Worm (Caenorhabditis elegans) whole organism, early embryonic: ENCODE data around the gene col-69.

Experiments
- B0310.2 ChIP-seq: sonication (generic microtip); optimal IDR thresholded peaks from 2 replicates; lab custom pipeline; 2016; ENCODE audit warnings: mild to moderate bottlenecking, missing genetic modification characterization, missing compliant biosample characterization
- F13C5.2 ChIP-seq: sonication (generic microtip); optimal IDR thresholded peaks from 2 replicates; lab custom pipeline; 2017; ENCODE audit warnings: mild to moderate bottlenecking, missing genetic modification characterization, inconsistent platforms, missing compliant biosample characterization
- aly-1 ChIP-seq: sonication (generic microtip); optimal IDR thresholded peaks from 2 replicates; lab custom pipeline; 2016; ENCODE audit warnings: missing genetic modification characterization, missing compliant biosample characterization
- ama-1 ChIP-seq: fragments of 150-350 bp; optimal IDR thresholded peaks from 2 replicates; lab custom pipeline; 2014
- ceh-13 ChIP-seq: fragments of 200-800 bp; sonication (Bioruptor generic); optimal IDR thresholded peaks from 2 replicates; lab custom pipeline; 2018; ENCODE audit warnings: mild to moderate bottlenecking, missing genetic modification characterization, missing compliant biosample characterization
- ceh-36 ChIP-seq: sonication (generic microtip); optimal IDR thresholded peaks from 2 replicates; lab custom pipeline; 2016; ENCODE audit warnings: missing genetic modification characterization, inconsistent platforms, missing compliant biosample characterization
- ets-7 ChIP-seq: sonication (generic microtip); optimal IDR thresholded peaks from 2 replicates; lab custom pipeline; 2016; ENCODE audit warnings: missing genotype, missing genetic modification characterization, missing compliant biosample characterization
- flt-1 ChIP-seq: fragments of 200-800 bp; sonication (Bioruptor generic); IDR thresholded peaks from 2 replicates; pipeline ENCODE4 v1.3.6; 2022; ENCODE audit warnings: missing genetic modification characterization, missing compliant biosample characterization
- hmbx-1 ChIP-seq: sonication (generic microtip); optimal IDR thresholded peaks from 2 replicates; lab custom pipeline; 2016; ENCODE audit warnings: mild to moderate bottlenecking, missing genetic modification characterization, missing compliant biosample characterization
- hmg-4 ChIP-seq: fragments of 200-800 bp; sonication (Bioruptor generic); optimal IDR thresholded peaks from 2 replicates; lab custom pipeline; 2018; ENCODE audit warnings: mild to moderate bottlenecking, missing genetic modification characterization, missing compliant biosample characterization
- hnd-1 ChIP-seq: sonication (generic microtip); optimal IDR thresholded peaks from 2 replicates; lab custom pipeline; 2016; ENCODE audit warnings: missing genetic modification characterization, missing compliant biosample characterization
- pes-1 ChIP-seq: fragments of 200-800 bp; sonication (Bioruptor generic); IDR thresholded peaks from 2 replicates; pipeline ENCODE4 v1.3.6; 2022; ENCODE audit warnings: missing genetic modification reagents, missing genetic modification characterization, missing compliant biosample characterization
- scrt-1 ChIP-seq: fragments of 200-800 bp; sonication (Bioruptor generic); IDR thresholded peaks from 2 replicates; pipeline ENCODE4 v1.3.6; 2022; ENCODE audit warnings: missing genetic modification characterization, missing compliant biosample characterization
- sea-1 ChIP-seq: fragments of 200-800 bp; sonication (Bioruptor generic); conservative IDR thresholded peaks from 2 replicates; pipeline ENCODE4 v1.3.6; 2022; ENCODE audit warnings: missing genetic modification characterization, missing compliant biosample characterization
- tbx-11 ChIP-seq: fragments of 200-800 bp; sonication (Bioruptor generic); IDR thresholded peaks from 2 replicates; pipeline ENCODE4 v1.3.6; 2022; ENCODE audit warnings: missing genetic modification characterization, missing compliant biosample characterization
- tbx-37 ChIP-seq: fragments of 200-800 bp; sonication (Bioruptor generic); conservative IDR thresholded peaks from 2 replicates; pipeline ENCODE4 v1.3.6; 2022; ENCODE audit warnings: missing genetic modification reagents, missing genetic modification characterization, missing compliant biosample characterization
- tra-4 ChIP-seq: sonication (generic microtip); optimal IDR thresholded peaks from 2 replicates; lab custom pipeline; 2017; ENCODE audit warnings: missing genetic modification characterization, missing compliant biosample characterization

The col-69 gene

DNA sequence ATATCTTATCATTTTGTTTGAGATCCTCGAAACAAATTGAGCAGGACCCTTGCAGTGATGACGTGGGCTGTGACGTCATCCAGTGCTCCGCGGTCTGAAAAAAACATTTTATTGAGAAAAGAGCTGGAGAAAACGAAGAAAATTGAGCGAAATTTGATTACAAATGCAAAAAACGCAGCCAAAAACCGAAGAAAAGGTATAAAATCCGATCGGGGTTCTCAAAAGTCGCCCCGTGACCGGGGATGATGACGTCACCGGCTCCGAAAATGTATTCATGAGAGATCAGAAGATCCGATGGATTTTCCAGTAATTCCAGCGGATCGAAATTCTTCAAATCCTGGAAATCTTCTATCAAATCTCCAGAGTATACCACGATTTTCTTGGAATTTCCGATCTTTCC lies 23.1 kb downstream of the col-69 start, which contains the start of gene trul-1:
Gene trul-1 (minus strand): TSS at position 101 of the 400 bp plus-strand sequence.
- TF ChIP-seq ama-1, result no peak
- no peak for TF ChIP-seq hmg-4 (GFP tag; lab: Kevin White, UChicago)
- TF ChIP-seq hmbx-1, result no peak
- no peak for TF ChIP-seq flt-1 (GFP tag; lab: Robert Waterston, UW)
- no peak for TF ChIP-seq ceh-13 (GFP tag; lab: Kevin White, UChicago)
- no peak for TF ChIP-seq F13C5.2 (tag; lab: Kevin White, UChicago)
- TF ChIP-seq ets-7 (tag; lab: Kevin White, UChicago), result no peak
- no peak for TF ChIP-seq hnd-1 (tag; lab: Kevin White, UChicago)
- no peak for TF ChIP-seq B0310.2 (tag; lab: Kevin White, UChicago)
- TF ChIP-seq tbx-37, result no peak
- no peak for TF ChIP-seq aly-1 (tag; lab: Kevin White, UChicago)
- TF ChIP-seq tra-4 (tag; lab: Kevin White, UChicago), result no peak
- no peak for TF ChIP-seq scrt-1 (GFP tag; lab: Robert Waterston, UW)
- TF ChIP-seq ceh-36 (tag; lab: Kevin White, UChicago), result no peak
- no peak for TF ChIP-seq pes-1 (GFP tag; lab: Robert Waterston, UW)
- TF ChIP-seq sea-1 (GFP tag; lab: Robert Waterston, UW), result no peak
- TF ChIP-seq tbx-11 (GFP tag; lab: Robert Waterston, UW), result no peak

DNA sequence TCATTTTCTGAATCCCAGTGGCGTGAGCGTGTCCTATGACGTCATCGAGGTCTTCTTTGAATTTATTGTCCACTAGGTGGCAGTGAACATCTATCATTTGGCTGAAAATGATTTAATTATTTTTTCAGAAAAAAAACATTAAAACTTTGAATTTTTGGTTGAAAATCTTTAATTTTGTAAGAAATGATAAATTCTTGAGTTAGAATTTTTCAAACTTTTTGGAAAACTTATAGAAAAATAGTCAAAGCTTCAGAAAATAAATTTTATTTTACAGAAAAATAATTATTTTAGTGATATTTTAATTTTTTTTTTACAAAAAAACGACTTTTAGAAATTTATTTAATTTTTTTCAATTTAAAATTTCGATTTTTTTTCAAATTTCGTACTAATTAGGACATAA lies 26.9 kb downstream of the col-69 start, which contains the start of gene B0432.8:
Gene B0432.8 (minus strand): TSS at position 101 of the 400 bp plus-strand sequence.
- TF ChIP-seq ceh-13 (GFP tag; lab: Kevin White, UChicago), result no peak
- no peak for TF ChIP-seq scrt-1 (GFP tag; lab: Robert Waterston, UW)
- TF ChIP-seq tbx-37, result no peak
- no peak for TF ChIP-seq tra-4 (tag; lab: Kevin White, UChicago)
- TF ChIP-seq hnd-1 (tag; lab: Kevin White, UChicago), result no peak
- no peak for TF ChIP-seq tbx-11 (GFP tag; lab: Robert Waterston, UW)
- no peak for TF ChIP-seq aly-1 (tag; lab: Kevin White, UChicago)
- no peak for TF ChIP-seq hmbx-1
- TF ChIP-seq sea-1 (GFP tag; lab: Robert Waterston, UW), result no peak
- TF ChIP-seq pes-1 (GFP tag; lab: Robert Waterston, UW), result no peak

- TF ChIP-seq aly-1 (tag; lab: Kevin White, UChicago) (no peak), ets-7 (tag; lab: Kevin White, UChicago) (no peak), tbx-37 (no peak), ceh-36 (tag; lab: Kevin White, UChicago) (no peak), scrt-1 (GFP tag; lab: Robert Waterston, UW) (no peak), F13C5.2 (tag; lab: Kevin White, UChicago) (no peak), hmbx-1 (no peak), flt-1 (GFP tag; lab: Robert Waterston, UW) (no peak), B0310.2 (tag; lab: Kevin White, UChicago) (no peak), hnd-1 (tag; lab: Kevin White, UChicago) (no peak), hmg-4 (GFP tag; lab: Kevin White, UChicago) (no peak), tra-4 (tag; lab: Kevin White, UChicago) (no peak), ama-1 (no peak), ceh-13 (GFP tag; lab: Kevin White, UChicago) (no peak), pes-1 (GFP tag; lab: Robert Waterston, UW) (no peak), sea-1 (GFP tag; lab: Robert Waterston, UW) (no peak)
These were observed 31.7 kb downstream of the col-69 start, which contains the start of gene B0432.7 for ce11 chrII:273872-274271. Gene B0432.7 (minus strand): TSS chrII:273972.

ce11 chrII:264053-264452 lies 41.5 kb downstream of the col-69 start, which contains the start of gene B0432.14:
Gene B0432.14 (plus strand): TSS chrII:264353.
- TF ChIP-seq hmbx-1, result no peak

DNA sequence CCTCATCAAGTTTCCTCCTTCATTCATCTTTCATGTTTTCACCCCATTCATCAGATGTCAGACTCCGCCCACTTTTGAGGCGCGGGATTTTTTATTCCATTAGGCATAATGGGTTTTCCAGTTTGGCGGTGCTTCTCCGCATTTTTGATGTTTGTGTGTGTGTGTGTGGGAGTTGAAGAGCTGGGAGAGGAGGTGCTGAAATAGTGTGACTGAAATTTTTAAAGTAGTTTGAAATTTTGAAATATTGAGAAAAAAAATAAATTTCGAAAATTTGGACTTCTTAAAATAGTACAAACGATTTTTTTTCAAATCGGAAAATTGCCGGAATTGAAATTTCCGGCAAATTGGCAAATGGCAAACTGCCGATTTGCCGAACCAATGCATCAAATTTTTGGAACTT lies 42.0 kb downstream of the col-69 start, which contains the start of gene scc-2:
Gene scc-2 (minus strand): TSS at position 101 of the 400 bp plus-strand sequence.
- TF ChIP-seq aly-1 (tag; lab: Kevin White, UChicago) (no peak), hmg-4 (GFP tag; lab: Kevin White, UChicago) (no peak), flt-1 (GFP tag; lab: Robert Waterston, UW) (no peak), ceh-36 (tag; lab: Kevin White, UChicago) (no peak), hnd-1 (tag; lab: Kevin White, UChicago) (no peak), F13C5.2 (tag; lab: Kevin White, UChicago) (no peak), scrt-1 (GFP tag; lab: Robert Waterston, UW) (no peak)

- no peak for TF ChIP-seq aly-1 (tag; lab: Kevin White, UChicago)
- TF ChIP-seq sea-1 (GFP tag; lab: Robert Waterston, UW), result no peak
- no peak for TF ChIP-seq F13C5.2 (tag; lab: Kevin White, UChicago)
- TF ChIP-seq tbx-11 (GFP tag; lab: Robert Waterston, UW), result no peak
- TF ChIP-seq B0310.2 (tag; lab: Kevin White, UChicago), result no peak
- TF ChIP-seq tra-4 (tag; lab: Kevin White, UChicago), result no peak
- TF ChIP-seq scrt-1 (GFP tag; lab: Robert Waterston, UW), result no peak
- TF ChIP-seq hmbx-1, result no peak
- TF ChIP-seq ceh-13 (GFP tag; lab: Kevin White, UChicago), result no peak
These were observed 48.0 kb downstream of the col-69 start, which contains the start of gene cat-2 for ce11 chrII:257519-257918. Gene cat-2 (plus strand): TSS chrII:257819.

ce11 chrII:255124-255523 lies 50.4 kb downstream of the col-69 start:
- peak; percentile 40 for TF ChIP-seq hnd-1 (tag; lab: Kevin White, UChicago)
- peak; percentile 81 for TF ChIP-seq scrt-1 (GFP tag; lab: Robert Waterston, UW)
- peak; percentile 65; the same call in 1 of the 2 replicates for TF ChIP-seq tbx-37
- peak; percentile 84 for TF ChIP-seq hmg-4 (GFP tag; lab: Kevin White, UChicago)
- TF ChIP-seq pes-1 (GFP tag; lab: Robert Waterston, UW), result peak; percentile 80
- no peak for TF ChIP-seq ama-1
- peak; percentile 39 for TF ChIP-seq B0310.2 (tag; lab: Kevin White, UChicago)
- TF ChIP-seq F13C5.2 (tag; lab: Kevin White, UChicago), result peak; percentile 96
- peak; percentile 73 for TF ChIP-seq aly-1 (tag; lab: Kevin White, UChicago)
- no peak for TF ChIP-seq tra-4 (tag; lab: Kevin White, UChicago)
- peak; percentile 77 for TF ChIP-seq hmbx-1
- TF ChIP-seq ceh-13 (GFP tag; lab: Kevin White, UChicago), result peak; percentile 33
- peak; percentile 77 for TF ChIP-seq flt-1 (GFP tag; lab: Robert Waterston, UW)
- TF ChIP-seq tbx-11 (GFP tag; lab: Robert Waterston, UW), result peak; percentile 79
- TF ChIP-seq ets-7 (tag; lab: Kevin White, UChicago), result peak; percentile 52
- TF ChIP-seq sea-1 (GFP tag; lab: Robert Waterston, UW), result peak; percentile 61; the same call in 1 of the 2 replicates
- TF ChIP-seq ceh-36 (tag; lab: Kevin White, UChicago), result peak; percentile 78
